Fruit fly (Drosophila melanogaster): Measurements from ENCODE around the gene SmD1.

DNA sequence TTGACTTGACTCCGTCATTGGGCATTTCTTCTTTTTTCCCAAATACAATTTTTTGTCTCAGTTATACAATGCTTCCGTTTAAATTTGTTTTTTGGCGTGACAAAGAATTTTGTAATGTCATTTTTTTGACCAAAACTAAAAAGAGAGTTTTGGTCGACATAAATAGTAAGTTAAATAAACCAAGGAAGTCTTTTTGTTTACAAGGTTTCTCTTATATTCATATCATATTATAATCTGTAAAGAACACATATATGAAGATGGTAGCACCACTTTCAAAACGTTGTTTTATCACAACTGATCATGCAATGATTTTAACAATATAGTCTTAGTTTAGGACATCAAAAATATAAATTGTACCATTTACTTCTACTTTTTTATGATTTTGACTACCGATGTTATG is 46.6 kb upstream of the SmD1 start, which contains the start of the genes CG10969 and CG17666:
- TF ChIP-seq pdm3 (GFP tag; optimal IDR thresholded peaks at IDR 0.05) = no peak
- no peak for TF ChIP-seq salr (GFP tag; optimal IDR thresholded peaks at IDR 0.05)
- TF ChIP-seq Hr4 (GFP tag; optimal IDR thresholded peaks at IDR 0.05) = no peak
- TF ChIP-seq CG32006 (GFP tag; optimal IDR thresholded peaks at IDR 0.05) = no peak
- TF ChIP-seq CG6792 (GFP tag; optimal IDR thresholded peaks at IDR 0.05) = no peak
- no peak for TF ChIP-seq fd85E (GFP tag; optimal IDR thresholded peaks at IDR 0.05)
- TF ChIP-seq fd59A (GFP tag; optimal IDR thresholded peaks at IDR 0.05) = no peak
- no peak for TF ChIP-seq Smox (GFP tag; optimal IDR thresholded peaks at IDR 0.05)
- TF ChIP-seq Lpt (GFP tag; optimal IDR thresholded peaks at IDR 0.05) = no peak
- no peak for TF ChIP-seq CG16779 (tag; optimal IDR thresholded peaks at IDR 0.05)
- no peak for TF ChIP-seq CG6854 (GFP tag; optimal IDR thresholded peaks at IDR 0.05)
- no peak for TF ChIP-seq CG10669 (GFP tag; optimal IDR thresholded peaks at IDR 0.05)
- TF ChIP-seq CG6808 (GFP tag; optimal IDR thresholded peaks at IDR 0.05) = no peak

Measured in whole organism, prepupa.